Fruit fly (Drosophila melanogaster) S2 (cell line): ENCODE measurements around the gene Acph-1.

ENCODE experiments used
- CG8478 ChIP-seq: fragments of >200 bp; optimal IDR thresholded peaks from 2 replicates; lab custom pipeline; 2018
- CTCF ChIP-seq, 2 experiments: fragments of >200 bp; optimal IDR thresholded peaks; 2 replicates each; lab custom pipeline; 2018

- TF ChIP-seq CG8478 (lab: Kevin White, UChicago) (no peak), CTCF (optimal IDR thresholded peaks at IDR 0.05; lab: Kevin White, UChicago) (no peak)
Observed at dm6 chr3R:30009173-30009572, 16.0 kb upstream of the Acph-1 start, which contains the start of gene CG7912.
